Worm (Caenorhabditis elegans): ENCODE results near the gene K07H8.7.

- no peak for TF ChIP-seq snpc-4 (tag; optimal IDR thresholded peaks at IDR 0.05)
- TF ChIP-seq zag-1 (tag; optimal IDR thresholded peaks at IDR 0.05), result no peak
- TF ChIP-seq lin-15B (tag; optimal IDR thresholded peaks at IDR 0.05), result no peak
- TF ChIP-seq nhr-11 (tag; optimal IDR thresholded peaks at IDR 0.05), result no peak
- TF ChIP-seq ces-1 (GFP tag; optimal IDR thresholded peaks at IDR 0.05), result no peak
- no peak for TF ChIP-seq egl-27 (tag; optimal IDR thresholded peaks at IDR 0.05)
- TF ChIP-seq pqm-1 (tag; optimal IDR thresholded peaks at IDR 0.05), result no peak
Measured at ce11 chrIV:8251346-8251745, 8.5 kb downstream of the K07H8.7 start.
